Worm (Caenorhabditis elegans) whole organism, L1 larva: ENCODE results near the gene cyp-32A1.

ENCODE experiments used
- C04F5.9 ChIP-seq: sonication (generic microtip); optimal IDR thresholded peaks from 2 replicates; lab custom pipeline; 2016; ENCODE audit warnings: missing genetic modification characterization, missing compliant biosample characterization
- alr-1 ChIP-seq: fragments of 200-800 bp; sonication (Bioruptor generic); optimal IDR thresholded peaks from 2 replicates; lab custom pipeline; 2018; ENCODE audit warnings: borderline replicate concordance, mild to moderate bottlenecking, missing genetic modification characterization, missing compliant biosample characterization
- aly-2 ChIP-seq: fragments of 150-350 bp; optimal IDR thresholded peaks from 2 replicates; lab custom pipeline; 2014; ENCODE audit warnings: missing biosample characterization, missing genetic modification characterization
- ama-1 ChIP-seq: fragments of 150-350 bp; optimal IDR thresholded peaks from 2 replicates; lab custom pipeline; 2014
- blmp-1 ChIP-seq: fragments of 150-350 bp; optimal IDR thresholded peaks from 2 replicates; lab custom pipeline; 2014; ENCODE audit warnings: missing biosample characterization, missing genetic modification characterization
- ceh-63 ChIP-seq: fragments of 200-800 bp; sonication (Bioruptor generic); optimal IDR thresholded peaks from 2 replicates; lab custom pipeline; 2018; ENCODE audit warnings: mild to moderate bottlenecking, missing genetic modification characterization, missing compliant biosample characterization
- ceh-8 ChIP-seq: fragments of 200-800 bp; sonication (Bioruptor generic); optimal IDR thresholded peaks from 2 replicates; lab custom pipeline; 2018; ENCODE audit warnings: mild to moderate bottlenecking, missing genetic modification characterization, moderate library complexity, missing compliant biosample characterization
- ceh-90 ChIP-seq: sonication (generic microtip); optimal IDR thresholded peaks from 2 replicates; lab custom pipeline; 2016; ENCODE audit warnings: missing genetic modification characterization, missing compliant biosample characterization
- ces-1 ChIP-seq: fragments of 150-350 bp; optimal IDR thresholded peaks from 2 replicates; lab custom pipeline; 2014; ENCODE audit warnings: missing biosample characterization, missing genetic modification reagents, missing genetic modification characterization
- dpl-1 ChIP-seq, 3 experiments: fragments of 150-350 bp in 2 of 3; sonication (generic microtip) in 1 of 3; optimal IDR thresholded peaks; 2 replicates each; lab custom pipeline; 2014 to 2017; ENCODE audit warnings: missing biosample characterization in 3 of 3, missing genetic modification characterization in 3 of 3, missing genetic modification reagents in 3 of 3
- efl-1 ChIP-seq, 4 experiments: fragments of 150-350 bp; optimal IDR thresholded peaks in 3 of 4; peaks in 1 of 4; 1 replicate in 1 of 4; 2 replicates in 3 of 4; lab custom pipeline; 2014; ENCODE audit warnings: missing biosample characterization in 2 of 4, missing genetic modification characterization in 2 of 4, missing genetic modification reagents in 2 of 4
- egl-13 ChIP-seq: sonication (generic microtip); optimal IDR thresholded peaks from 2 replicates; lab custom pipeline; 2016; ENCODE audit warnings: missing genotype, missing genetic modification reagents, missing genetic modification characterization, missing compliant biosample characterization
- elt-3 ChIP-seq, 6 experiments: fragments of 150-350 bp in 1 of 6; sonication (generic microtip); optimal IDR thresholded peaks; 2 replicates each; lab custom pipeline; 2017 to 2018; ENCODE audit warnings: missing biosample characterization in 6 of 6, missing genetic modification characterization in 6 of 6, inconsistent platforms in 1 of 6
- fkh-8 ChIP-seq: sonication (generic microtip); optimal IDR thresholded peaks from 2 replicates; lab custom pipeline; 2016; ENCODE audit warnings: mild to moderate bottlenecking, missing genetic modification characterization, missing compliant biosample characterization
- fos-1 ChIP-seq: fragments of 150-350 bp; optimal IDR thresholded peaks from 2 replicates; lab custom pipeline; 2014; ENCODE audit warnings: missing biosample characterization, missing genetic modification characterization
- grh-1 ChIP-seq: fragments of 200-800 bp; sonication (Bioruptor generic); IDR thresholded peaks from 2 replicates; pipeline ENCODE4 v1.3.6; 2022; ENCODE audit warnings: missing genetic modification reagents, missing genetic modification characterization, missing compliant biosample characterization
- hlh-17 ChIP-seq: fragments of 200-800 bp; sonication (Bioruptor generic); optimal IDR thresholded peaks from 2 replicates; lab custom pipeline; 2018; ENCODE audit warnings: missing genetic modification characterization, mild to moderate bottlenecking, missing compliant biosample characterization, moderate library complexity, borderline replicate concordance
- isw-1 ChIP-seq: fragments of 200-800 bp; sonication (Bioruptor generic); IDR thresholded peaks from 2 replicates; pipeline ENCODE4 v1.3.6; 2022; ENCODE audit warnings: missing genetic modification characterization, missing compliant biosample characterization
- lin-13 ChIP-seq: fragments of 150-350 bp; optimal IDR thresholded peaks from 2 replicates; lab custom pipeline; 2014; ENCODE audit warnings: missing biosample characterization, missing genetic modification reagents, missing genetic modification characterization
- lin-14 ChIP-seq: fragments of 200-800 bp; sonication (Bioruptor generic); optimal IDR thresholded peaks from 2 replicates; lab custom pipeline; 2018; ENCODE audit warnings: mild to moderate bottlenecking, missing genetic modification characterization, moderate library complexity, missing compliant biosample characterization
- lsy-2 ChIP-seq, 2 experiments: fragments of 150-350 bp; optimal IDR thresholded peaks; 2 replicates each; lab custom pipeline; 2014; ENCODE audit warnings: missing biosample characterization in 2 of 2, missing genetic modification characterization in 2 of 2
- mdl-1 ChIP-seq, 2 experiments: fragments of 150-350 bp; optimal IDR thresholded peaks; 2 replicates each; lab custom pipeline; 2014 to 2017; ENCODE audit warnings: missing biosample characterization in 2 of 2, missing genetic modification characterization in 2 of 2, inconsistent platforms in 1 of 2
- nhr-11 ChIP-seq: fragments of 150-350 bp; optimal IDR thresholded peaks from 2 replicates; lab custom pipeline; 2014; ENCODE audit warnings: missing biosample characterization, missing genetic modification characterization
- nhr-237 ChIP-seq: fragments of 150-350 bp; optimal IDR thresholded peaks from 2 replicates; lab custom pipeline; 2014; ENCODE audit warnings: missing biosample characterization, missing genetic modification characterization
- nhr-28 ChIP-seq: fragments of 150-350 bp; optimal IDR thresholded peaks from 2 replicates; lab custom pipeline; 2014; ENCODE audit warnings: missing biosample characterization, missing genetic modification characterization
- nhr-71 ChIP-seq: sonication (generic microtip); optimal IDR thresholded peaks from 2 replicates; lab custom pipeline; 2016; ENCODE audit warnings: mild to moderate bottlenecking, missing genetic modification characterization, moderate library complexity, missing compliant biosample characterization
- nhr-85 ChIP-seq: sonication (generic microtip); peaks from one replicate; lab custom pipeline; 2016; ENCODE audit warnings: missing genetic modification characterization, inconsistent platforms, missing compliant biosample characterization
- pqm-1 ChIP-seq: sonication (generic microtip); optimal IDR thresholded peaks from 3 replicates; lab custom pipeline; 2017; ENCODE audit warnings: missing biosample characterization, missing genetic modification characterization
- skn-1 ChIP-seq: fragments of 150-350 bp; optimal IDR thresholded peaks from 2 replicates; lab custom pipeline; 2014; ENCODE audit warnings: missing biosample characterization, missing genetic modification characterization
- snpc-4 ChIP-seq: fragments of 150-350 bp; optimal IDR thresholded peaks from 2 replicates; lab custom pipeline; 2014; ENCODE audit warnings: missing biosample characterization, missing genetic modification characterization
- sox-4 ChIP-seq: sonication (generic microtip); optimal IDR thresholded peaks from 2 replicates; lab custom pipeline; 2016; ENCODE audit warnings: missing genetic modification characterization, missing compliant biosample characterization
- sptf-1 ChIP-seq: fragments of 150-350 bp; optimal IDR thresholded peaks from 2 replicates; lab custom pipeline; 2014; ENCODE audit warnings: missing biosample characterization, missing genetic modification characterization
- sup-37 ChIP-seq: fragments of 200-800 bp; sonication (Bioruptor generic); optimal IDR thresholded peaks from 2 replicates; lab custom pipeline; 2018; ENCODE audit warnings: mild to moderate bottlenecking, missing genetic modification characterization, missing compliant biosample characterization
- unc-30 ChIP-seq: sonication (generic microtip); optimal IDR thresholded peaks from 2 replicates; lab custom pipeline; 2017; ENCODE audit warnings: missing biosample characterization, missing genetic modification characterization
- unc-62 ChIP-seq: fragments of 150-350 bp; optimal IDR thresholded peaks from 2 replicates; lab custom pipeline; 2014; ENCODE audit warnings: missing biosample characterization, missing genetic modification reagents, missing genetic modification characterization
- unc-86 ChIP-seq: sonication (generic microtip); optimal IDR thresholded peaks from 2 replicates; lab custom pipeline; 2016; ENCODE audit warnings: missing genetic modification characterization, missing compliant biosample characterization
- unc-98 ChIP-seq: fragments of 200-800 bp; sonication (Bioruptor generic); IDR thresholded peaks from 2 replicates; pipeline ENCODE4 v1.3.6; 2022; ENCODE audit warnings: missing genetic modification characterization, missing compliant biosample characterization
- xbp-1 ChIP-seq: sonication (generic microtip); optimal IDR thresholded peaks from 2 replicates; lab custom pipeline; 2016; ENCODE audit warnings: missing genetic modification characterization, missing compliant biosample characterization
- zip-4 ChIP-seq: fragments of 200-800 bp; sonication (Bioruptor generic); optimal IDR thresholded peaks from 2 replicates; lab custom pipeline; 2018; ENCODE audit warnings: mild to moderate bottlenecking, missing genetic modification characterization, moderate library complexity, missing compliant biosample characterization
- ztf-11 ChIP-seq, 2 experiments: sonication (generic microtip); optimal IDR thresholded peaks; 2 replicates each; lab custom pipeline; 2016 to 2017; ENCODE audit warnings: missing genetic modification characterization in 2 of 2, missing biosample characterization in 1 of 2, missing compliant biosample characterization in 1 of 2

Gene cyp-32A1

DNA sequence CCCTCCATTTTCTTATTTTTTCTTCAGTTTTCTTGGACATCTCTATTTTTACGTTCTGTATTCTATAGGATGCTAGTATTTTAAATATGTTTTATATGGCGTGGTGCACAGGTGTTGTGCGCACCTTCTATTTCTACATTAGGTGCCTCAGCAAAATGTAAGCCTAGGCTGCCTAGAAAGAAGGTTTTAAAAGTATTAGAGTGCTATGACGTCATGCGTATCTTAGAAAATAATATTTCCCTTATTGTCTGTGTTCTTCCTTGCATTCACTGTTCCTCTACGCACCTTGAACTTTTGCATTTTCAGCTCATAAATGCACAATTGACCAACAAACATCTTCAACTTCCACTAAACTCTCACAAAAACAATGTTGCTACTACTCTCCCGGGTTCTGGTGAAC, 10.7 kb upstream of the cyp-32A1 start, which contains the start of gene frpr-3:
Gene frpr-3, plus strand, starts transcription at position 301 of the 400 bp plus-strand sequence.
- TF ChIP-seq snpc-4 (tag; lab: Kevin White, UChicago) (no peak), egl-13 (tag; lab: Kevin White, UChicago) (no peak), mdl-1 (tag; optimal IDR thresholded peaks at IDR 0.05; lab: Kevin White, UChicago) (no peak), aly-2 (tag; lab: Kevin White, UChicago) (no peak), alr-1 (no peak), sptf-1 (tag; lab: Kevin White, UChicago) (no peak), fos-1 (tag; lab: Kevin White, UChicago) (no peak), nhr-237 (tag; lab: Kevin White, UChicago) (no peak), lin-14 (GFP tag; lab: Kevin White, UChicago) (no peak), lin-13 (GFP tag; lab: Kevin White, UChicago) (no peak), nhr-71 (tag; lab: Kevin White, UChicago) (no peak), grh-1 (GFP tag; lab: Robert Waterston, UW) (no peak), nhr-11 (no peak), unc-98 (GFP tag; lab: Robert Waterston, UW) (no peak)

DNA sequence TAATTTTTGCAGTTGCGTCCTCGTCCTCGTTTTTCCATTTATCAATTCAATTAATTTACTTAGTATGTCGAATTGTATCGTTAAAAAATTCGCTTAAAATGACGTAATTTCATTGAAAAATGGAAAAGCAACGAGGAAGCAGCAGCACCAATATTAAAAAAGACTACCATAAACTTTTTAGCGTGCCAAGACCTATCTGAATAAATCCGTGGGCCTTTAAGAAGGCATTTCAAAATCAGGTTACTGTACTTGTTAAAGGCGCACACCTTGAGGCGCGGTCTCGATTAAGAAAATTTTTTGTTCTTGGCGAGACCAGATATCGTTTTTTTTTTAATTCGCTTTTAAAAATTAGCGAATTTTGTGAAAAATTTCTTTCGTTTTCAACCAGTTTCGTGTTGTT, 8.0 kb upstream of the cyp-32A1 start:
- TF ChIP-seq fkh-8 (tag; lab: Kevin White, UChicago) (no peak), pqm-1 (tag; lab: Kevin White, UChicago) (no peak), nhr-28 (tag; lab: Kevin White, UChicago) (no peak), unc-62 (GFP tag; lab: Kevin White, UChicago) (no peak), egl-13 (tag; lab: Kevin White, UChicago) (no peak), nhr-11 (no peak), xbp-1 (tag; lab: Kevin White, UChicago) (no peak), ztf-11 (tag; optimal IDR thresholded peaks at IDR 0.05; lab: Kevin White, UChicago) (no peak), ceh-8 (no peak), ceh-90 (tag; lab: Kevin White, UChicago) (no peak), skn-1 (tag; lab: Kevin White, UChicago) (no peak), dpl-1 (GFP tag; optimal IDR thresholded peaks at IDR 0.05; lab: Kevin White, UChicago) (no peak), ces-1 (GFP tag; lab: Kevin White, UChicago) (no peak), ama-1 (lab: Kevin White, UChicago) (no peak), hlh-17 (GFP tag; lab: Kevin White, UChicago) (no peak), ceh-63 (GFP tag; lab: Kevin White, UChicago) (no peak), sup-37 (no peak)

DNA sequence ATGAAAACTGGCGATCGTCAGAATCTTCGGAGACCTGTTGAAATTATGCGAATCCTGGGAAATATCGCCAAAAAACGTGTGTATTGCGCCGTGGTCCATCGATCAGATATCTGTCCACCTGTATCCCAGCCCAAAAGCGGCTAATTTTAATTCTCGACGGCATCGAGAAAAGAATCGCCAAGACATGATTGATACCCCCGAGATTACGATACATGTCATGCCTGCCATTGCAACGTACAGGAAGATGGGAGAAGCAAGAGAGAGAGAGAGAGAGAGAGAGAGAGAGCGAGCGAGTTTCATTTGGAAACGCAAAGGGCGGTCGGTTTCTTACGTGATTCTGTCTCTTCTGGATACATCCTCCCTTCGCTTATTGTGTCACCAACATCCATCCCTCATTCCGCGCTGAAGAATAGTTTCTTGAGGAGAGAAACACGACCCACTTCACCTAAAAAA, 7.4 kb upstream of the cyp-32A1 start, which contains the start of gene grl-10:
Gene grl-10, plus strand, starts transcription at position 403 of the 453 bp plus-strand sequence.
- TF ChIP-seq blmp-1 (tag; lab: Kevin White, UChicago): peak; percentile 50
- no peak for TF ChIP-seq unc-30 (tag; lab: Kevin White, UChicago)
- no peak for TF ChIP-seq unc-86 (tag; lab: Kevin White, UChicago)
- no peak for TF ChIP-seq sox-4 (tag; lab: Kevin White, UChicago)
- no peak for TF ChIP-seq C04F5.9 (tag; lab: Kevin White, UChicago)
- no peak for TF ChIP-seq zip-4 (GFP tag; lab: Kevin White, UChicago)
- no peak for TF ChIP-seq ceh-8
- peak in 1 of 6 experiments; percentile 39 for TF ChIP-seq elt-3 (tag; optimal IDR thresholded peaks at IDR 0.05; lab: Kevin White, UChicago)

DNA sequence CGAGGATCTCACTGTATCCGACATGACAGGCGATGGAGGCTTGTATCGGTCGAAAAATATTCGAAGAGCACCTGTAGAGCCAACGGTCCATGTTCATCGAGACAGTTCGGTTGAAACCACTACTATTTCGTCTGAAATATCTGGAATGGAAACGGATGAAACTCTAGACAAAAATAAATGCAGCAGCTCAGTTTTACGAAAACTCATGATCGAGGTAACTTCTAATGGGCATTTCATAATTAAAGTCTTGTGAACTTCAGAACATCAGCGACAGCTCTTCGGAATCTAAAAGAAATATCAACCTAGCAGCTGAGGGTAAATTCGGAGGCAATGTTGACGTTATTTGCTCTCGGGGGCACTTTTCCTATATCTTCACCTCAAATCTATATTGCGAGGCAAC, 6.4 kb upstream of the cyp-32A1 start:
- TF ChIP-seq lsy-2 (tag; optimal IDR thresholded peaks at IDR 0.05; lab: Kevin White, UChicago) (peak in 1 of 2 experiments; percentile 7), isw-1 (no peak), nhr-85 (tag; lab: Kevin White, UChicago) (peak; percentile 52), efl-1 (optimal IDR thresholded peaks at IDR 0.05; lab: Kevin White, UChicago) (no peak), efl-1 (GFP tag; optimal IDR thresholded peaks at IDR 0.05 in 1 of 2; lab: Kevin White, UChicago) (no peak)
